Fruit fly (Drosophila melanogaster) Kc167 (cell line): ENCODE results near the gene CG17078.

Experiments
- Myc ChIP-seq: fragments of >200 bp; optimal IDR thresholded peaks from 2 replicates; lab custom pipeline; 2017; ENCODE audit warnings: missing external identifiers
- h ChIP-seq: fragments of >200 bp; optimal IDR thresholded peaks from 3 replicates; lab custom pipeline; 2018; ENCODE audit warnings: missing external identifiers
- psq ChIP-seq: fragments of >200 bp; optimal IDR thresholded peaks from 2 replicates; lab custom pipeline; 2017; ENCODE audit warnings: missing external identifiers
- ttk ChIP-seq: sonication (Bioruptor generic); optimal IDR thresholded peaks from 2 replicates; lab custom pipeline; 2017; ENCODE audit warnings: missing external identifiers

DNA sequence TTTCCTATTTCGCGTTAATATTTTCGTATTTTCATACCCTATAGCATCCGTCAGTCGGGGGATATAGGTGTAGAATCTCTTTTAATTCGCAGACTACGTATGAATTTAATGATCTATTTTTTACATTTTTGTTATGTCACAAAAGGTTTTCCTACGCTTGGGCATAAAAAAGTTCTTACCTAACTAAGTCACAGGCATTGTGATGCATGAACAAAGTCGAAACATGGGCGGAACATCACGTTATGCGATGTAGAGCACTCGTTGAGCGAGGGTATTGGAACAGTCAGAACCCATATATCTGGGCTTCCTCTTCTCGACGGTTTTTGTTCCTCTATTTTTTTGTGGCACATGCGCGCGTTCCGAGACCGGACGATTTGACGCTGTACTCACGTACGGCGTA, 31.1 kb upstream of the CG17078 start:
- TF ChIP-seq h (lab: Kevin White, UChicago), result no peak
- no peak for TF ChIP-seq Myc (lab: Kevin White, UChicago)
- no peak for TF ChIP-seq ttk (lab: Kevin White, UChicago)
- no peak for TF ChIP-seq psq
